Worm (Caenorhabditis elegans): ENCODE measurements around the gene F46H5.11.

DNA sequence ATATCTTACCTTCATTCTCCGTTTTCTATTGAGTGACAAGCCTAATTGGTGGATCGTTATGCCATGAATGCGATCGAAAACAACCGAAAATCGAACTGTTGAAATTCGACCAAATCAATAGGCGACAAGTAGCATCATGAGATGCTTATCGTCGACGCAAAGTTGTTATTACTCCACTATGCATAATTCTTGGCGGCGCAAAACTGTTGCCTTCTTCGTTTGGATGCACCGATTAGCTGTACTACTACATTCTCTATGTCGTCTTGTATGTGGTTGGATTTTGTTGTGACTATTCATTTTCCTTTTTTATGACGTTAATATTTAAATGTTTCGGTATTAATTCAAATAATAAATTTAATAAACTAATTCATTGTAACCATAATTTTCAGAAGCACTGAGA, at the start of gene F46H5.11:
- TF ChIP-seq ztf-11 (tag; optimal IDR thresholded peaks at IDR 0.05) (no peak), nhr-77 (tag; optimal IDR thresholded peaks at IDR 0.05) (no peak), blmp-1 (tag; optimal IDR thresholded peaks at IDR 0.05) (no peak)
